Worm (Caenorhabditis elegans) whole organism, L4 larva: ENCODE data around the gene ZK632.10.

Experiments used
- D1046.2 ChIP-seq: fragments of 200-800 bp; sonication (Bioruptor generic); IDR thresholded peaks from 2 replicates; pipeline ENCODE4 v1.3.6; 2022; ENCODE audit warnings: missing genetic modification characterization, missing compliant biosample characterization
- F37D6.2 ChIP-seq: sonication (generic microtip); optimal IDR thresholded peaks from 2 replicates; lab custom pipeline; 2016; ENCODE audit warnings: mild to moderate bottlenecking, missing genetic modification characterization, missing compliant biosample characterization
- R02D3.7 ChIP-seq: fragments of 150-350 bp; sonication (generic microtip); optimal IDR thresholded peaks from 3 replicates; lab custom pipeline; 2014; ENCODE audit warnings: missing biosample characterization, missing genetic modification characterization
- T20F7.1 ChIP-seq: fragments of 200-800 bp; sonication (Bioruptor generic); optimal IDR thresholded peaks from 2 replicates; lab custom pipeline; 2018; ENCODE audit warnings: mild to moderate bottlenecking, missing genetic modification characterization, missing compliant biosample characterization
- T26A8.4 ChIP-seq: fragments of 200-800 bp; sonication (Bioruptor generic); IDR thresholded peaks from 2 replicates; pipeline ENCODE4 v1.3.6; 2022; ENCODE audit warnings: missing genetic modification characterization, missing compliant biosample characterization
- Y48G9A.11 ChIP-seq: fragments of 200-800 bp; sonication (Bioruptor generic); IDR thresholded peaks from 2 replicates; pipeline ENCODE4 v1.3.6; 2022; ENCODE audit warnings: missing genetic modification reagents, missing genetic modification characterization, missing compliant biosample characterization
- Y5F2A.4 ChIP-seq: fragments of 200-800 bp; sonication (Bioruptor generic); optimal IDR thresholded peaks from 2 replicates; lab custom pipeline; 2018; ENCODE audit warnings: mild to moderate bottlenecking, missing genetic modification characterization, missing compliant biosample characterization
- aha-1 ChIP-seq: fragments of 150-350 bp; peaks from one replicate; lab custom pipeline; 2014; ENCODE audit warnings: missing biosample characterization, missing genetic modification characterization
- arid-1 ChIP-seq: fragments of 200-800 bp; sonication (Bioruptor generic); conservative IDR thresholded peaks from 2 replicates; pipeline ENCODE4 v1.3.6; 2022; ENCODE audit warnings: missing genetic modification reagents, missing genetic modification characterization, missing compliant biosample characterization
- attf-4 ChIP-seq: sonication (generic microtip); optimal IDR thresholded peaks from 3 replicates; lab custom pipeline; 2017; ENCODE audit warnings: missing biosample characterization, missing genetic modification characterization
- ceh-44 ChIP-seq: fragments of 200-800 bp; sonication (Bioruptor generic); IDR thresholded peaks from 2 replicates; pipeline ENCODE4 v1.3.6; 2022; ENCODE audit warnings: missing genetic modification reagents, missing genetic modification characterization, missing compliant biosample characterization
- cey-2 ChIP-seq: sonication (generic microtip); optimal IDR thresholded peaks from 3 replicates; lab custom pipeline; 2017; ENCODE audit warnings: missing genetic modification characterization, mild to moderate bottlenecking, missing compliant biosample characterization, antibody characterized with exemption, borderline replicate concordance; ENCODE audit not compliant: insufficient read depth
- daf-12 ChIP-seq: fragments of 150-350 bp; optimal IDR thresholded peaks from 2 replicates; lab custom pipeline; 2014; ENCODE audit warnings: missing biosample characterization, missing genetic modification reagents, missing genetic modification characterization
- daf-16 ChIP-seq, 3 experiments: sonication (generic microtip); optimal IDR thresholded peaks; 2 replicates each; lab custom pipeline; 2016 to 2017; ENCODE audit warnings: missing genetic modification characterization in 3 of 3, missing genetic modification reagents in 3 of 3, mild to moderate bottlenecking in 2 of 3, missing compliant biosample characterization in 2 of 3, missing biosample characterization in 1 of 3, moderate library complexity in 1 of 3
- daf-19 ChIP-seq: fragments of 200-800 bp; sonication (Bioruptor generic); conservative IDR thresholded peaks from 2 replicates; pipeline ENCODE4 v1.3.6; 2022; ENCODE audit warnings: missing genetic modification characterization, missing compliant biosample characterization
- daf-8 ChIP-seq: fragments of 200-800 bp; sonication (Bioruptor generic); IDR thresholded peaks from 2 replicates; pipeline ENCODE4 v1.3.6; 2022; ENCODE audit warnings: missing genetic modification characterization, missing compliant biosample characterization
- dmd-6 ChIP-seq: fragments of 200-800 bp; sonication (Bioruptor generic); IDR thresholded peaks from 2 replicates; pipeline ENCODE4 v1.3.6; 2022; ENCODE audit warnings: missing genetic modification reagents, missing genetic modification characterization, missing compliant biosample characterization
- dve-1 ChIP-seq: sonication (generic microtip); optimal IDR thresholded peaks from 2 replicates; lab custom pipeline; 2017; ENCODE audit warnings: antibody characterized with exemption, mild to moderate bottlenecking, missing genetic modification characterization, missing compliant biosample characterization; ENCODE audit not compliant: insufficient read depth
- egl-43 ChIP-seq: fragments of 200-800 bp; sonication (Bioruptor generic); IDR thresholded peaks from 2 replicates; pipeline ENCODE4 v1.3.6; 2022; ENCODE audit warnings: missing genetic modification reagents, missing genetic modification characterization, missing compliant biosample characterization
- hlh-11 ChIP-seq: fragments of 200-800 bp; sonication (Bioruptor generic); optimal IDR thresholded peaks from 2 replicates; lab custom pipeline; 2018; ENCODE audit warnings: mild to moderate bottlenecking, missing genetic modification characterization, missing compliant biosample characterization
- hlh-30 ChIP-seq: sonication (generic microtip); optimal IDR thresholded peaks from 2 replicates; lab custom pipeline; 2017; ENCODE audit warnings: antibody characterized with exemption, mild to moderate bottlenecking, missing genetic modification characterization, missing compliant biosample characterization; ENCODE audit not compliant: insufficient read depth
- lim-7 ChIP-seq: fragments of 200-800 bp; sonication (Bioruptor generic); IDR thresholded peaks from 2 replicates; pipeline ENCODE4 v1.3.6; 2022; ENCODE audit warnings: missing genetic modification characterization, missing compliant biosample characterization
- lin-1 ChIP-seq: fragments of 200-800 bp; sonication (Bioruptor generic); IDR thresholded peaks from 2 replicates; pipeline ENCODE4 v1.3.6; 2022; ENCODE audit warnings: missing genetic modification reagents, missing genetic modification characterization, missing compliant biosample characterization
- lin-29 ChIP-seq: fragments of 200-800 bp; sonication (Bioruptor generic); IDR thresholded peaks from 2 replicates; pipeline ENCODE4 v1.3.6; 2022; ENCODE audit warnings: missing genetic modification reagents, missing genetic modification characterization, missing compliant biosample characterization
- lin-38 ChIP-seq: fragments of 200-800 bp; sonication (Bioruptor generic); IDR thresholded peaks from 2 replicates; pipeline ENCODE4 v1.3.6; 2022; ENCODE audit warnings: missing genetic modification reagents, missing genetic modification characterization, missing compliant biosample characterization
- lin-39 ChIP-seq: fragments of 150-350 bp; optimal IDR thresholded peaks from 2 replicates; lab custom pipeline; 2014; ENCODE audit warnings: missing biosample characterization, missing genetic modification reagents, missing genetic modification characterization
- madf-5 ChIP-seq, 2 experiments: fragments of 200-800 bp; sonication (Bioruptor generic); IDR thresholded peaks; 2 replicates each; pipeline ENCODE4 v1.3.6; 2022; ENCODE audit warnings: missing compliant biosample characterization in 2 of 2, missing genetic modification characterization in 2 of 2
- mdl-1 ChIP-seq, 2 experiments: fragments of 150-350 bp in 1 of 2; sonication (generic microtip) in 1 of 2; optimal IDR thresholded peaks; 2 replicates each; lab custom pipeline; 2014 to 2017; ENCODE audit warnings: missing biosample characterization in 2 of 2, missing genetic modification characterization in 2 of 2
- mep-1 ChIP-seq: fragments of 150-350 bp; sonication (generic microtip); optimal IDR thresholded peaks from 3 replicates; lab custom pipeline; 2014; ENCODE audit warnings: missing biosample characterization, missing genetic modification characterization
- mes-2 ChIP-seq: sonication (generic microtip); optimal IDR thresholded peaks from 2 replicates; lab custom pipeline; 2016; ENCODE audit warnings: missing genotype, mild to moderate bottlenecking, missing genetic modification characterization, missing compliant biosample characterization; ENCODE audit not compliant: poor library complexity, severe bottlenecking
- nhr-10 ChIP-seq: fragments of 150-350 bp; optimal IDR thresholded peaks from 2 replicates; lab custom pipeline; 2014; ENCODE audit warnings: missing biosample characterization, missing genetic modification characterization
- nhr-11 ChIP-seq: fragments of 150-350 bp; optimal IDR thresholded peaks from 2 replicates; lab custom pipeline; 2014; ENCODE audit warnings: missing biosample characterization, missing genetic modification characterization
- nhr-28 ChIP-seq: fragments of 150-350 bp; optimal IDR thresholded peaks from 2 replicates; lab custom pipeline; 2014; ENCODE audit warnings: missing biosample characterization, missing genetic modification characterization
- nhr-41 ChIP-seq: fragments of 200-800 bp; sonication (Bioruptor generic); IDR thresholded peaks from 2 replicates; pipeline ENCODE4 v1.3.6; 2022; ENCODE audit warnings: missing genetic modification reagents, missing genetic modification characterization, missing compliant biosample characterization
- nhr-48 ChIP-seq: sonication (generic microtip); optimal IDR thresholded peaks from 2 replicates; lab custom pipeline; 2016; ENCODE audit warnings: mild to moderate bottlenecking, missing genetic modification characterization, missing compliant biosample characterization
- nhr-6 ChIP-seq: fragments of 150-350 bp; optimal IDR thresholded peaks from 2 replicates; lab custom pipeline; 2014; ENCODE audit warnings: missing biosample characterization, missing genetic modification characterization
- nhr-77 ChIP-seq: fragments of 150-350 bp; optimal IDR thresholded peaks from 2 replicates; lab custom pipeline; 2014; ENCODE audit warnings: missing biosample characterization, missing genetic modification characterization
- pha-4 ChIP-seq, 2 experiments: fragments of 150-350 bp in 1 of 2; fragments of 200-800 bp in 1 of 2; sonication (Bioruptor generic) in 1 of 2; IDR thresholded peaks in 1 of 2; optimal IDR thresholded peaks in 1 of 2; 2 replicates each; pipeline versions ENCODE4 v1.3.6 to Lab custom; 2014 to 2022; ENCODE audit warnings: missing genetic modification characterization in 2 of 2, missing genetic modification reagents in 2 of 2, missing biosample characterization in 1 of 2, missing compliant biosample characterization in 1 of 2
- php-3 ChIP-seq: fragments of 200-800 bp; sonication (Bioruptor generic); IDR thresholded peaks from 2 replicates; pipeline ENCODE4 v1.3.6; 2022; ENCODE audit warnings: missing genetic modification reagents, missing genetic modification characterization, missing compliant biosample characterization
- pqm-1 ChIP-seq: sonication (generic microtip); optimal IDR thresholded peaks from 2 replicates; lab custom pipeline; 2017; ENCODE audit warnings: missing biosample characterization, missing genetic modification characterization
- snpc-4 ChIP-seq: fragments of 150-350 bp; optimal IDR thresholded peaks from 2 replicates; lab custom pipeline; 2014; ENCODE audit warnings: missing biosample characterization, missing genetic modification characterization
- spr-1 ChIP-seq: sonication (generic microtip); optimal IDR thresholded peaks from 2 replicates; lab custom pipeline; 2016; ENCODE audit warnings: mild to moderate bottlenecking, missing genetic modification characterization, missing compliant biosample characterization
- unc-39 ChIP-seq: sonication (generic microtip); optimal IDR thresholded peaks from 2 replicates; lab custom pipeline; 2017; ENCODE audit warnings: missing biosample characterization, missing genetic modification characterization
- unc-62 ChIP-seq, 3 experiments: fragments of 150-350 bp in 1 of 3; sonication (generic microtip); optimal IDR thresholded peaks in 2 of 3; peaks in 1 of 3; 1 replicate in 1 of 3; 2 replicates in 2 of 3; lab custom pipeline; 2014 to 2017; ENCODE audit warnings: missing biosample characterization in 3 of 3, missing genetic modification characterization in 3 of 3, missing genetic modification reagents in 3 of 3, missing genotype in 1 of 3
- zag-1 ChIP-seq: fragments of 150-350 bp; optimal IDR thresholded peaks from 2 replicates; lab custom pipeline; 2014; ENCODE audit warnings: missing biosample characterization, missing genetic modification characterization
- zfp-3 ChIP-seq: fragments of 200-800 bp; sonication (Bioruptor generic); conservative IDR thresholded peaks from 2 replicates; pipeline ENCODE4 v1.3.6; 2022; ENCODE audit warnings: missing genetic modification reagents, missing genetic modification characterization, missing compliant biosample characterization
- ztf-7 ChIP-seq: fragments of 150-350 bp; optimal IDR thresholded peaks from 2 replicates; lab custom pipeline; 2014; ENCODE audit warnings: missing biosample characterization, missing genetic modification characterization

ZK632.10 gene

DNA sequence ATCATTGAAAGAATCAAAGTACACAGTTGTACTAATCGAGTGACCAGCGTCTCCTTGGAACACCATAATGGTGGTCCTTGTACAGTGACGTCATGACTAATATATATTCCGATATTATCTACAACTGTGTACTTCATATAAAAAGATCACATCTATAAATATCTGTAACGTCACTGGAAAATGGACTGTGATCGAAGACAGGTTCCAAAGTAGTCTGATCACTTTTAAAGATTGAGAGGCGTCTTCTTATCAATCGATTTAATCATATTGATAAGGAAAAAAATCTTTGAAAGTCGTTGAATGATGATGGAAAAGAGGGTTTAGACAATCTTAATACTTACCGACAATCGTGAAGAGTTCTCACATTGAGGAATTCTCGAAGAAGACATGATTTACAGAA is 30.5 kb upstream of the ZK632.10 start (continued):
- TF ChIP-seq cey-2 (tag; lab: Kevin White, UChicago) (no peak), nhr-6 (tag; lab: Kevin White, UChicago) (no peak), Y48G9A.11 (GFP tag; lab: Robert Waterston, UW) (no peak), T20F7.1 (GFP tag; lab: Kevin White, UChicago) (no peak), lin-1 (GFP tag; lab: Robert Waterston, UW) (no peak), lim-7 (GFP tag; lab: Robert Waterston, UW) (no peak), T26A8.4 (GFP tag; lab: Robert Waterston, UW) (no peak), snpc-4 (tag; lab: Kevin White, UChicago) (no peak), pha-4 (GFP tag; IDR thresholded peaks at IDR 0.05; lab: Robert Waterston, UW) (no peak), pha-4 (tag; optimal IDR thresholded peaks at IDR 0.05; lab: Kevin White, UChicago) (no peak), nhr-41 (GFP tag; lab: Robert Waterston, UW) (no peak), spr-1 (no peak), lin-39 (tag; lab: Kevin White, UChicago) (no peak), unc-39 (no peak), ztf-7 (tag; lab: Kevin White, UChicago) (no peak), attf-4 (tag; lab: Kevin White, UChicago) (no peak), lin-38 (no peak), unc-62 (GFP tag; optimal IDR thresholded peaks at IDR 0.05 in 1 of 2; lab: Kevin White, UChicago) (peak in 1 of 2 experiments; percentile 38), unc-62 (tag; optimal IDR thresholded peaks at IDR 0.05; lab: Kevin White, UChicago) (no peak), mep-1 (no peak), ceh-44 (GFP tag; lab: Robert Waterston, UW) (no peak), daf-12 (tag; lab: Kevin White, UChicago) (no peak), dve-1 (tag; lab: Kevin White, UChicago) (peak; percentile 61), lin-29 (GFP tag; lab: Robert Waterston, UW) (no peak), arid-1 (GFP tag; lab: Robert Waterston, UW) (no peak), pqm-1 (tag; lab: Kevin White, UChicago) (peak; percentile 38), R02D3.7 (tag; lab: Kevin White, UChicago) (no peak), daf-16 (GFP tag; optimal IDR thresholded peaks at IDR 0.05; lab: Kevin White, UChicago) (no peak), daf-16 (tag; optimal IDR thresholded peaks at IDR 0.05; lab: Kevin White, UChicago) (peak; percentile 36), nhr-48 (tag; lab: Kevin White, UChicago) (peak; percentile 32), F37D6.2 (no peak), madf-5 (GFP tag; IDR thresholded peaks at IDR 0.05; lab: Robert Waterston, UW) (no peak), daf-8 (no peak), mes-2 (tag; lab: Kevin White, UChicago) (no peak), nhr-10 (tag; lab: Kevin White, UChicago) (no peak), aha-1 (tag; lab: Kevin White, UChicago) (no peak), egl-43 (GFP tag; lab: Robert Waterston, UW) (no peak)

DNA sequence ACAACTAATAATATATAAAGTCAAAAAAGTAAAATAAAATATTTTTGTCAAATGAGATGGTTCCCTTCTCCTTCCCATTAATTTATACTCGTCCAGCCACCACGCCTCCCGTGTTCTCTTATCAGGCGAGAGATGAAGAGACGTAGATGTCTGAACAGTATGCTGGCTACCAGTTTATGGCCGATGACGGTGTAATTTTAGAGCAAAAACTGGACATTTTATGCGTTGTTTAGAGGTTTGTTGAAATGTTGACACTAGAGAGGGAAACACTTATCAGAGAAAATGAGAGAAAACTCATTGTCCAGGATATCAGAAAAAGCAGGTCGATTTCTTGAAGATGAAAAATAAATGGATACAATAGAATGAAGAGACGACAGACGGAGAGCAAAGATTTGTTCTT is 29.6 kb upstream of the ZK632.10 start:
- TF ChIP-seq mes-2 (tag; lab: Kevin White, UChicago): peak; percentile 21
- no peak for TF ChIP-seq daf-19 (GFP tag; lab: Robert Waterston, UW)
- TF ChIP-seq nhr-11: peak; percentile 15
- TF ChIP-seq hlh-11 (tag; lab: Kevin White, UChicago): peak; percentile 54
- no peak for TF ChIP-seq zag-1 (tag; lab: Kevin White, UChicago)
- no peak for TF ChIP-seq attf-4 (tag; lab: Kevin White, UChicago)
- TF ChIP-seq zfp-3: no peak
- peak; percentile 77 for TF ChIP-seq dve-1 (tag; lab: Kevin White, UChicago)
- TF ChIP-seq unc-62 (GFP tag; optimal IDR thresholded peaks at IDR 0.05 in 1 of 2; lab: Kevin White, UChicago): peak in 1 of 2 experiments; percentile 29
- no peak for TF ChIP-seq unc-62 (tag; optimal IDR thresholded peaks at IDR 0.05; lab: Kevin White, UChicago)
- TF ChIP-seq pqm-1 (tag; lab: Kevin White, UChicago): peak; percentile 8
- peak; percentile 79 for TF ChIP-seq php-3 (GFP tag; lab: Robert Waterston, UW)
- TF ChIP-seq Y5F2A.4 (GFP tag; lab: Kevin White, UChicago): no peak
- peak; percentile 38 for TF ChIP-seq hlh-30 (tag; lab: Kevin White, UChicago)
- no peak for TF ChIP-seq daf-16 (GFP tag; optimal IDR thresholded peaks at IDR 0.05; lab: Kevin White, UChicago)
- peak; percentile 90 for TF ChIP-seq daf-16 (tag; optimal IDR thresholded peaks at IDR 0.05; lab: Kevin White, UChicago)
- TF ChIP-seq nhr-28 (tag; lab: Kevin White, UChicago): peak; percentile 27
- TF ChIP-seq mep-1: peak; percentile 8
- TF ChIP-seq D1046.2: no peak
- peak in 1 of 2 experiments; percentile 36 for TF ChIP-seq mdl-1 (tag; optimal IDR thresholded peaks at IDR 0.05; lab: Kevin White, UChicago)
- peak; percentile 57 for TF ChIP-seq dmd-6 (GFP tag; lab: Robert Waterston, UW)
- peak; percentile 36 for TF ChIP-seq nhr-77 (tag; lab: Kevin White, UChicago)
- TF ChIP-seq, all 104 proteins: peak for 14
